Worm (Caenorhabditis elegans) whole organism, L1 larva: ENCODE results near the gene K09E2.1.
A peak's percentile ranks its signal among the peaks of the same experiment; 100 is the strongest.

ENCODE experiments used
- C04F5.9 ChIP-seq: sonication (generic microtip); optimal IDR thresholded peaks from 2 replicates; lab custom pipeline; 2016; ENCODE audit warnings: missing genetic modification characterization, missing compliant biosample characterization
- C16A3.4 ChIP-seq: fragments of 150-350 bp; optimal IDR thresholded peaks from 2 replicates; lab custom pipeline; 2014; ENCODE audit warnings: missing biosample characterization, missing genetic modification characterization
- C34B4.2 ChIP-seq: sonication (generic microtip); optimal IDR thresholded peaks from 2 replicates; lab custom pipeline; 2017; ENCODE audit warnings: mild to moderate bottlenecking, missing genetic modification characterization, missing compliant biosample characterization
- F16B12.6 ChIP-seq: fragments of 150-350 bp; optimal IDR thresholded peaks from 2 replicates; lab custom pipeline; 2014; ENCODE audit warnings: missing biosample characterization, missing genetic modification characterization
- alr-1 ChIP-seq: fragments of 200-800 bp; sonication (Bioruptor generic); optimal IDR thresholded peaks from 2 replicates; lab custom pipeline; 2018; ENCODE audit warnings: borderline replicate concordance, mild to moderate bottlenecking, missing genetic modification characterization, missing compliant biosample characterization
- blmp-1 ChIP-seq: fragments of 150-350 bp; optimal IDR thresholded peaks from 2 replicates; lab custom pipeline; 2014; ENCODE audit warnings: missing biosample characterization, missing genetic modification characterization
- ceh-82 ChIP-seq, 3 experiments: fragments of 150-350 bp in 1 of 3; sonication (generic microtip) in 2 of 3; optimal IDR thresholded peaks; 2 replicates each; lab custom pipeline; 2014 to 2017; ENCODE audit warnings: missing biosample characterization in 3 of 3, missing genetic modification characterization in 3 of 3
- efl-1 ChIP-seq, 4 experiments: fragments of 150-350 bp; optimal IDR thresholded peaks in 3 of 4; peaks in 1 of 4; 1 replicate in 1 of 4; 2 replicates in 3 of 4; lab custom pipeline; 2014; ENCODE audit warnings: missing biosample characterization in 2 of 4, missing genetic modification characterization in 2 of 4, missing genetic modification reagents in 2 of 4
- efl-3 ChIP-seq: fragments of 200-800 bp; sonication (Bioruptor generic); optimal IDR thresholded peaks from 2 replicates; lab custom pipeline; 2018; ENCODE audit warnings: mild to moderate bottlenecking, missing genetic modification characterization, missing compliant biosample characterization
- elt-2 ChIP-seq: sonication (generic microtip); optimal IDR thresholded peaks from 2 replicates; lab custom pipeline; 2016; ENCODE audit warnings: missing genetic modification characterization, mild to moderate bottlenecking, inconsistent platforms, missing compliant biosample characterization, missing genetic modification reagents
- elt-3 ChIP-seq, 6 experiments: fragments of 150-350 bp in 1 of 6; sonication (generic microtip); optimal IDR thresholded peaks; 2 replicates each; lab custom pipeline; 2017 to 2018; ENCODE audit warnings: missing biosample characterization in 6 of 6, missing genetic modification characterization in 6 of 6, inconsistent platforms in 1 of 6
- ets-5 ChIP-seq: fragments of 200-800 bp; sonication (Bioruptor generic); IDR thresholded peaks from 2 replicates; pipeline ENCODE4 v1.3.6; 2022; ENCODE audit warnings: missing genetic modification characterization, missing compliant biosample characterization
- fkh-10 ChIP-seq: sonication (generic microtip); optimal IDR thresholded peaks from 2 replicates; lab custom pipeline; 2017; ENCODE audit warnings: missing biosample characterization, missing genetic modification reagents, missing genetic modification characterization
- fkh-4 ChIP-seq: sonication (generic microtip); optimal IDR thresholded peaks from 2 replicates; lab custom pipeline; 2016; ENCODE audit warnings: missing compliant biosample characterization, missing genetic modification characterization, borderline replicate concordance
- fos-1 ChIP-seq: fragments of 150-350 bp; optimal IDR thresholded peaks from 2 replicates; lab custom pipeline; 2014; ENCODE audit warnings: missing biosample characterization, missing genetic modification characterization
- grh-1 ChIP-seq: fragments of 200-800 bp; sonication (Bioruptor generic); IDR thresholded peaks from 2 replicates; pipeline ENCODE4 v1.3.6; 2022; ENCODE audit warnings: missing genetic modification reagents, missing genetic modification characterization, missing compliant biosample characterization
- hpl-2 ChIP-seq: fragments of 150-350 bp; optimal IDR thresholded peaks from 2 replicates; lab custom pipeline; 2014; ENCODE audit warnings: missing biosample characterization, missing genetic modification reagents, missing genetic modification characterization
- lin-14 ChIP-seq: fragments of 200-800 bp; sonication (Bioruptor generic); optimal IDR thresholded peaks from 2 replicates; lab custom pipeline; 2018; ENCODE audit warnings: mild to moderate bottlenecking, missing genetic modification characterization, moderate library complexity, missing compliant biosample characterization
- lin-15B ChIP-seq: fragments of 150-350 bp; sonication (generic microtip); optimal IDR thresholded peaks from 3 replicates; lab custom pipeline; 2014; ENCODE audit warnings: missing biosample characterization, missing genetic modification characterization
- lin-35 ChIP-seq, 2 experiments: fragments of 150-350 bp; optimal IDR thresholded peaks; 2 replicates each; lab custom pipeline; 2014; ENCODE audit warnings: missing biosample characterization in 2 of 2, missing genetic modification characterization in 2 of 2, missing genetic modification reagents in 2 of 2
- lin-39 ChIP-seq: fragments of 150-350 bp; optimal IDR thresholded peaks from 2 replicates; lab custom pipeline; 2014; ENCODE audit warnings: missing biosample characterization, missing genetic modification reagents, missing genetic modification characterization
- lir-3 ChIP-seq: sonication (generic microtip); optimal IDR thresholded peaks from 2 replicates; lab custom pipeline; 2016; ENCODE audit warnings: mild to moderate bottlenecking, missing genetic modification characterization, moderate library complexity, missing compliant biosample characterization; ENCODE audit not compliant: poor library complexity
- mab-9 ChIP-seq: fragments of 200-800 bp; sonication (Bioruptor generic); IDR thresholded peaks from 2 replicates; pipeline ENCODE4 v1.3.6; 2022; ENCODE audit warnings: missing genetic modification reagents, missing genetic modification characterization, missing compliant biosample characterization
- mdl-1 ChIP-seq, 2 experiments: fragments of 150-350 bp; optimal IDR thresholded peaks; 2 replicates each; lab custom pipeline; 2014 to 2017; ENCODE audit warnings: missing biosample characterization in 2 of 2, missing genetic modification characterization in 2 of 2, inconsistent platforms in 1 of 2
- nhr-11 ChIP-seq: fragments of 150-350 bp; optimal IDR thresholded peaks from 2 replicates; lab custom pipeline; 2014; ENCODE audit warnings: missing biosample characterization, missing genetic modification characterization
- nhr-12 ChIP-seq: sonication (generic microtip); optimal IDR thresholded peaks from 2 replicates; lab custom pipeline; 2017; ENCODE audit warnings: missing biosample characterization, missing genetic modification characterization
- nhr-19 ChIP-seq: fragments of 200-800 bp; sonication (Bioruptor generic); conservative IDR thresholded peaks from 2 replicates; pipeline ENCODE4 v1.3.6; 2022; ENCODE audit warnings: missing genetic modification characterization, missing compliant biosample characterization
- nhr-20 ChIP-seq: sonication (generic microtip); optimal IDR thresholded peaks from 2 replicates; lab custom pipeline; 2016; ENCODE audit warnings: mild to moderate bottlenecking, missing genetic modification characterization, missing compliant biosample characterization
- nhr-237 ChIP-seq: fragments of 150-350 bp; optimal IDR thresholded peaks from 2 replicates; lab custom pipeline; 2014; ENCODE audit warnings: missing biosample characterization, missing genetic modification characterization
- nhr-28 ChIP-seq: fragments of 150-350 bp; optimal IDR thresholded peaks from 2 replicates; lab custom pipeline; 2014; ENCODE audit warnings: missing biosample characterization, missing genetic modification characterization
- nhr-47 ChIP-seq: sonication (generic microtip); optimal IDR thresholded peaks from 2 replicates; lab custom pipeline; 2016; ENCODE audit warnings: mild to moderate bottlenecking, missing genetic modification characterization, moderate library complexity, missing compliant biosample characterization
- nhr-71 ChIP-seq: sonication (generic microtip); optimal IDR thresholded peaks from 2 replicates; lab custom pipeline; 2016; ENCODE audit warnings: mild to moderate bottlenecking, missing genetic modification characterization, moderate library complexity, missing compliant biosample characterization
- nhr-90 ChIP-seq: sonication (generic microtip); optimal IDR thresholded peaks from 2 replicates; lab custom pipeline; 2016; ENCODE audit warnings: mild to moderate bottlenecking, missing genetic modification characterization, missing compliant biosample characterization; ENCODE audit not compliant: poor library complexity
- pqm-1 ChIP-seq: sonication (generic microtip); optimal IDR thresholded peaks from 3 replicates; lab custom pipeline; 2017; ENCODE audit warnings: missing biosample characterization, missing genetic modification characterization
- rnt-1 ChIP-seq: sonication (generic microtip); optimal IDR thresholded peaks from 2 replicates; lab custom pipeline; 2016; ENCODE audit warnings: mild to moderate bottlenecking, missing genetic modification characterization, moderate library complexity, missing compliant biosample characterization
- skn-1 ChIP-seq: fragments of 150-350 bp; optimal IDR thresholded peaks from 2 replicates; lab custom pipeline; 2014; ENCODE audit warnings: missing biosample characterization, missing genetic modification characterization
- sox-4 ChIP-seq: sonication (generic microtip); optimal IDR thresholded peaks from 2 replicates; lab custom pipeline; 2016; ENCODE audit warnings: missing genetic modification characterization, missing compliant biosample characterization
- sptf-1 ChIP-seq: fragments of 150-350 bp; optimal IDR thresholded peaks from 2 replicates; lab custom pipeline; 2014; ENCODE audit warnings: missing biosample characterization, missing genetic modification characterization
- swsn-7 ChIP-seq: sonication (generic microtip); optimal IDR thresholded peaks from 2 replicates; lab custom pipeline; 2016; ENCODE audit warnings: missing genetic modification characterization, missing compliant biosample characterization
- unc-30 ChIP-seq: sonication (generic microtip); optimal IDR thresholded peaks from 2 replicates; lab custom pipeline; 2017; ENCODE audit warnings: missing biosample characterization, missing genetic modification characterization
- unc-98 ChIP-seq: fragments of 200-800 bp; sonication (Bioruptor generic); IDR thresholded peaks from 2 replicates; pipeline ENCODE4 v1.3.6; 2022; ENCODE audit warnings: missing genetic modification characterization, missing compliant biosample characterization
- vab-15 ChIP-seq: sonication (generic microtip); optimal IDR thresholded peaks from 2 replicates; lab custom pipeline; 2017; ENCODE audit warnings: missing genotype, mild to moderate bottlenecking, missing genetic modification characterization, missing compliant biosample characterization
- xbp-1 ChIP-seq: sonication (generic microtip); optimal IDR thresholded peaks from 2 replicates; lab custom pipeline; 2016; ENCODE audit warnings: missing genetic modification characterization, missing compliant biosample characterization
- zip-4 ChIP-seq: fragments of 200-800 bp; sonication (Bioruptor generic); optimal IDR thresholded peaks from 2 replicates; lab custom pipeline; 2018; ENCODE audit warnings: mild to moderate bottlenecking, missing genetic modification characterization, moderate library complexity, missing compliant biosample characterization
- ztf-4 ChIP-seq: fragments of 150-350 bp; optimal IDR thresholded peaks from 2 replicates; lab custom pipeline; 2014; ENCODE audit warnings: missing biosample characterization, missing genetic modification characterization

The K09E2.1 gene

DNA sequence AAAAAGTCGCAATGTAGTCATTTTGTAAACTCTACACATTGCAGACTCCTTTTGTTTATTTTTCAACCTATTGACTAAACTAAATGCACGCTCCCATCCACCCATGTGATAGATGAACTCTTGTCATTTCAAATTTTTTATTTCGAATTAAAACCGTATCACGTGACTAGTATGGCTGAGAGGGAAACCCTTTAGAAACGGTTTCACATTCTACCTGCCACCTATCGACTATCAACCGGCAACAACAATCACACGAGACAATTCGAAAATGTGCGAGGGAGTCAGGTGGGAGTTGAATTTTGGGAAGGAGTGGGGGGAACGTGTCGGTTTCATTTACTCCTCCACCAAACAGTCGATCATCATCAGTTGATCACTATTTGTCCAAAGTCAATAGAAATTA is 7.2 kb upstream of the K09E2.1 start (continued):
- TF ChIP-seq efl-3 (GFP tag; lab: Kevin White, UChicago), result no peak
- TF ChIP-seq lin-39 (tag; lab: Kevin White, UChicago), result no peak
- no peak for TF ChIP-seq sox-4 (tag; lab: Kevin White, UChicago)
- no peak for TF ChIP-seq ceh-82 (tag; optimal IDR thresholded peaks at IDR 0.05; lab: Kevin White, UChicago)
- peak; percentile 94 for TF ChIP-seq nhr-20
- TF ChIP-seq, all 84 proteins: peak for 24

DNA sequence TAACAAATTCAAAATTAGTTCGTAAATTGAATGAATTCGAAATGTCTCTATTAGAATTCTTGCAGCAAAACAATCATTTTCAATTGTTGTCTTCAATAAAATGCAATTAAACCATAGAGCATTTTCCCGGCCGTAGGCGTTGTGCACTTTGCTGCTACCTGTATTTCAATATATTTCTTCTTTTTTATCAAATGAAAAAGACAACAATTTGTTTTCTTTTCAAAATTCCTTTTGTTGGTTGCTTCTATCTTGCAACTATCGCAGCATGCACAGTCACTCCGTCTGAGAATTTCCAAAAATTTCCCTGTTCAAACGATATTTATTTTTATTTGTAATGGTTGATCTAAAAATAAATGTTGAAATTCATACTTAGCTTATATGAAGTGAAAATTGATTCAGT is 6.5 kb upstream of the K09E2.1 start:
- TF ChIP-seq nhr-237 (tag; lab: Kevin White, UChicago) (no peak), C04F5.9 (tag; lab: Kevin White, UChicago) (no peak), lin-14 (GFP tag; lab: Kevin White, UChicago) (no peak), ets-5 (no peak), nhr-11 (tag; lab: Kevin White, UChicago) (no peak), ceh-82 (tag; optimal IDR thresholded peaks at IDR 0.05; lab: Kevin White, UChicago) (no peak), nhr-71 (tag; lab: Kevin White, UChicago) (no peak), pqm-1 (tag; lab: Kevin White, UChicago) (no peak), fos-1 (no peak), elt-2 (tag; lab: Kevin White, UChicago) (no peak), F16B12.6 (tag; lab: Kevin White, UChicago) (no peak), rnt-1 (tag; lab: Kevin White, UChicago) (no peak), nhr-47 (tag; lab: Kevin White, UChicago) (no peak), mdl-1 (tag; optimal IDR thresholded peaks at IDR 0.05; lab: Kevin White, UChicago) (no peak), nhr-19 (no peak), ztf-4 (tag; lab: Kevin White, UChicago) (no peak), nhr-28 (tag; lab: Kevin White, UChicago) (no peak), grh-1 (GFP tag; lab: Robert Waterston, UW) (no peak), lin-39 (tag; lab: Kevin White, UChicago) (no peak), lin-35 (GFP tag; optimal IDR thresholded peaks at IDR 0.05; lab: Kevin White, UChicago) (no peak)

ce11 chrX:8676088-8676779 is 5.5 kb upstream of the K09E2.1 start:
- TF ChIP-seq lin-39 (tag; lab: Kevin White, UChicago) (no peak), lir-3 (no peak), zip-4 (GFP tag; lab: Kevin White, UChicago) (no peak), nhr-12 (tag; lab: Kevin White, UChicago) (no peak), xbp-1 (no peak), C34B4.2 (no peak), alr-1 (tag; lab: Kevin White, UChicago) (no peak), mab-9 (GFP tag; lab: Robert Waterston, UW) (no peak), ztf-4 (tag; lab: Kevin White, UChicago) (no peak), blmp-1 (tag; lab: Kevin White, UChicago) (peak; percentile 57), C04F5.9 (tag; lab: Kevin White, UChicago) (no peak), nhr-90 (tag; lab: Kevin White, UChicago) (peak; percentile 41), lin-15B (no peak), elt-2 (tag; lab: Kevin White, UChicago) (peak; percentile 50), swsn-7 (no peak), efl-1 (optimal IDR thresholded peaks at IDR 0.05; lab: Kevin White, UChicago) (no peak), efl-1 (GFP tag; optimal IDR thresholded peaks at IDR 0.05 in 1 of 2; lab: Kevin White, UChicago) (no peak), C16A3.4 (peak; percentile 13), skn-1 (tag; lab: Kevin White, UChicago) (peak; percentile 4), nhr-20 (peak; percentile 89), nhr-19 (0 out of 2 replicates have a peak, but pooled peaks have one; percentile 13), fkh-4 (tag; lab: Kevin White, UChicago) (no peak), vab-15 (no peak), elt-3 (tag; optimal IDR thresholded peaks at IDR 0.05; lab: Kevin White, UChicago) (peak in 4 of 6 experiments; percentile 69 to 79 (median 70)), unc-98 (GFP tag; lab: Robert Waterston, UW) (no peak), hpl-2 (GFP tag; lab: Kevin White, UChicago) (no peak), nhr-28 (tag; lab: Kevin White, UChicago) (no peak), sptf-1 (tag; lab: Kevin White, UChicago) (no peak), unc-30 (no peak), fos-1 (no peak), fkh-10 (GFP tag; lab: Kevin White, UChicago) (no peak), nhr-71 (tag; lab: Kevin White, UChicago) (peak; percentile 74), lin-14 (GFP tag; lab: Kevin White, UChicago) (peak; percentile 75)
